Fruit fly (Drosophila melanogaster): ENCODE measurements around the gene colt.

The colt gene

DNA sequence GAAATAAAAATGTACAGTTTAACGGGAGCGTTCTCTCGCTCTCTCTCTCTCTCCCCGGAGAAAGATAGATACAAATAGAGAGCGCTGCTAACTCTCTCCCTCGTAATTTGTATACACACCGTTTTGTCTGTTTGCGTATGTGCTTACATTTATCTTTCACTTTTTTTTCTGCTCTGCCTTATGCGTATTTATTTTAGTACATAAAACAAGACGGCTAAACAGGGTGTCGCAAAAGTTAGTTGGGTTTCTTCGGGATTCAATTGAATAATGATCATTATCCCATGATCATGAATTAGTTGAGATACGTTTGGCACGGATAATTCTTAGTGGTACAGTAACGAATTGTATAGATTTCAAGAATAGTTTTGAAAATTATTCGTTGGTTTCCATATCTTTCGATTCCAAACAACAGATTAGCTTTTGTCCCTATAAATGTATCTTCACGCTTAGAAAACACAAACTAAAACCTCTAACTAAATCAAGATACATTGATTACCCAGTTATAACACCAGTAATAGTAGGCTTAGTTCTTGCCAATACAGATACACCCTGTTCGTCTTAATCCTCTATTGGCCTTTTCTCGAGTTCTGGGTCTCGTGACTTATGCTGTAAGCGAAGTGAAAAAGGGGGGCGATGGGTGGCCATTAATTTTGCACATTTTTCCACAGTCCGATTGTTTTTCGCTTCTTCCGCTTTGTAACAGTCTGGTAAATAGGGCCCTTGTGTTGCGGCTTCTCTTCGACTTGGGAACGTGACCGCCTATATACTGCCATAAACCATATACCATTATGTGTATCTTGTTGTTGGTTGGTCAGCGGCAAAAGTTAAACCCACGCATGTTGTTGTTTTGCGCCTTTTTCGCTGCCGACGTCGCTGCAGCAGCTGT, 15.2 kb downstream of the colt start (continued):
- peak; percentile 85 for TF ChIP-seq CoRest (tag; optimal IDR thresholded peaks at IDR 0.05)
- peak; percentile 78 for TF ChIP-seq unpg (GFP tag; optimal IDR thresholded peaks at IDR 0.05)
- peak; percentile 41 for TF ChIP-seq CG16815 (GFP tag; optimal IDR thresholded peaks at IDR 0.05)
- TF ChIP-seq pb (GFP tag; optimal IDR thresholded peaks at IDR 0.05): peak; percentile 70
- peak; percentile 49 for TF ChIP-seq chn (GFP tag; optimal IDR thresholded peaks at IDR 0.05)
- TF ChIP-seq Rfx (GFP tag; IDR thresholded peaks at IDR 0.05): no peak
- peak; percentile 79 for TF ChIP-seq CG6813 (GFP tag; optimal IDR thresholded peaks at IDR 0.05)
- TF ChIP-seq CG10274 (GFP tag; optimal IDR thresholded peaks at IDR 0.05): peak; percentile 57
- peak; percentile 86 for TF ChIP-seq dmrt99B (tag; optimal IDR thresholded peaks at IDR 0.05)
- TF ChIP-seq sna (GFP tag; IDR thresholded peaks at IDR 0.05; ENCODE audit: partially characterized antibody): no peak
- TF ChIP-seq CG34376 (GFP tag; optimal IDR thresholded peaks at IDR 0.05): peak; percentile 78
- no peak for TF ChIP-seq CG7372 (GFP tag; IDR thresholded peaks at IDR 0.05)
- peak; percentile 92 for TF ChIP-seq CG18599 (GFP tag; optimal IDR thresholded peaks at IDR 0.05)
- TF ChIP-seq CG6175 (GFP tag; IDR thresholded peaks at IDR 0.05): no peak
- no peak for TF ChIP-seq stwl (tag; optimal IDR thresholded peaks at IDR 0.05)
- TF ChIP-seq klu (GFP tag; IDR thresholded peaks at IDR 0.05): no peak
- no peak for TF ChIP-seq Doc2 (GFP tag; IDR thresholded peaks at IDR 0.05)
- peak; percentile 85 for TF ChIP-seq oc (tag; optimal IDR thresholded peaks at IDR 0.05)
- peak; percentile 0 for TF ChIP-seq ERR (GFP tag; optimal IDR thresholded peaks at IDR 0.05)
- TF ChIP-seq CG8089 (GFP tag; optimal IDR thresholded peaks at IDR 0.05): peak; percentile 59
- no peak for TF ChIP-seq GATAe (GFP tag; conservative IDR thresholded peaks at IDR 0.05)
- no peak for TF ChIP-seq sisA (GFP tag; IDR thresholded peaks at IDR 0.05)
- TF ChIP-seq HmgD (GFP tag; optimal IDR thresholded peaks at IDR 0.05): peak; percentile 18
- no peak for TF ChIP-seq CG16779 (GFP tag; IDR thresholded peaks at IDR 0.05)
- peak in 1 of 2 experiments; percentile 14 for TF ChIP-seq Dfd (GFP tag; optimal IDR thresholded peaks at IDR 0.05)
- TF ChIP-seq CG13123 (GFP tag; optimal IDR thresholded peaks at IDR 0.05): peak; percentile 68
- peak; percentile 42 for TF ChIP-seq tin (GFP tag; optimal IDR thresholded peaks at IDR 0.05)
- no peak for TF ChIP-seq CG9215 (GFP tag; IDR thresholded peaks at IDR 0.05)
- peak; percentile 64 for TF ChIP-seq fu2 (GFP tag; optimal IDR thresholded peaks at IDR 0.05)
- TF ChIP-seq Hr78 (GFP tag; optimal IDR thresholded peaks at IDR 0.05): peak in 1 of 2 experiments; percentile 44
- peak; percentile 25 for TF ChIP-seq CG2116 (GFP tag; optimal IDR thresholded peaks at IDR 0.05)
- TF ChIP-seq CG15011 (GFP tag; optimal IDR thresholded peaks at IDR 0.05): peak; percentile 83
- TF ChIP-seq Camta (GFP tag; optimal IDR thresholded peaks at IDR 0.05): peak; percentile 69
- peak; percentile 65 for TF ChIP-seq NC2α (GFP tag; optimal IDR thresholded peaks at IDR 0.05)
- peak; percentile 74 for TF ChIP-seq luna (GFP tag; optimal IDR thresholded peaks at IDR 0.05)
- TF ChIP-seq gem (tag; optimal IDR thresholded peaks at IDR 0.05): peak; percentile 88
- peak; percentile 85 for TF ChIP-seq NfI (GFP tag; optimal IDR thresholded peaks at IDR 0.05)
- TF ChIP-seq Scr (GFP tag; IDR thresholded peaks at IDR 0.05; ENCODE audit: partially characterized antibody): no peak
- peak; percentile 58 for TF ChIP-seq pros (GFP tag; optimal IDR thresholded peaks at IDR 0.05)
- TF ChIP-seq CG8290 (GFP tag; optimal IDR thresholded peaks at IDR 0.05): peak; percentile 32
- TF ChIP-seq CG8290 (tag; optimal IDR thresholded peaks at IDR 0.05): peak; percentile 39 to 76
- TF ChIP-seq E2f1 (GFP tag; IDR thresholded peaks at IDR 0.05): no peak
- no peak for TF ChIP-seq CG34224 (GFP tag; IDR thresholded peaks at IDR 0.05; ENCODE audit: partially characterized antibody)
- no peak for TF ChIP-seq sens-2 (GFP tag; IDR thresholded peaks at IDR 0.05)
- TF ChIP-seq Neu2 (GFP tag; optimal IDR thresholded peaks at IDR 0.05; ENCODE audit: borderline replicate concordance): peak; percentile 29
- TF ChIP-seq Eip74EF (GFP tag; optimal IDR thresholded peaks at IDR 0.05): peak in 1 of 2 experiments; percentile 67
- TF ChIP-seq vfl (GFP tag; optimal IDR thresholded peaks at IDR 0.05): peak; percentile 38
- TF ChIP-seq E2f2 (GFP tag; IDR thresholded peaks at IDR 0.05): no peak
- TF ChIP-seq Nf-YC (tag; optimal IDR thresholded peaks at IDR 0.05): peak; percentile 58
